Fruit fly (Drosophila melanogaster) whole organism, embryonic: ENCODE measurements around the gene Uba5.
A peak's percentile ranks its signal among the peaks of the same experiment; 100 is the strongest.

Experiments used
- Adf1 ChIP-seq: fragments of 200-800 bp; sonication (Bioruptor generic); IDR thresholded peaks from 2 replicates; pipeline ENCODE4 v1.3.6; 2022; ENCODE audit warnings: missing biosample characterization, missing genetic modification characterization
- CG10274 ChIP-seq: fragments of 200-800 bp; sonication (Bioruptor generic); optimal IDR thresholded peaks from 3 replicates; lab custom pipeline; 2017; ENCODE audit warnings: missing biosample characterization, mild to moderate bottlenecking, missing genetic modification characterization
- CG10565 ChIP-seq: fragments of 200-800 bp; sonication (Bioruptor generic); optimal IDR thresholded peaks from 3 replicates; lab custom pipeline; 2016; ENCODE audit warnings: missing biosample characterization, mild to moderate bottlenecking, missing genetic modification characterization
- CG10979 ChIP-seq: fragments of 200-800 bp; sonication (Bioruptor generic); optimal IDR thresholded peaks from 2 replicates; lab custom pipeline; 2018; ENCODE audit warnings: missing biosample characterization, mild to moderate bottlenecking, missing genetic modification characterization, moderate library complexity
- CG11093 ChIP-seq: fragments of 200-800 bp; sonication (Bioruptor generic); IDR thresholded peaks from 3 replicates; pipeline ENCODE4 v1.3.6; 2022; ENCODE audit warnings: missing biosample characterization, missing genetic modification characterization
- CG12769 ChIP-seq: fragments of 200-800 bp; sonication (Bioruptor generic); optimal IDR thresholded peaks from 2 replicates; lab custom pipeline; 2019; ENCODE audit warnings: missing biosample characterization, mild to moderate bottlenecking, missing genetic modification characterization, moderate library complexity
- CG13624 ChIP-seq: fragments of 200-800 bp; sonication (Bioruptor generic); optimal IDR thresholded peaks from 2 replicates; lab custom pipeline; 2016; ENCODE audit warnings: missing biosample characterization, missing genetic modification characterization
- CG15696 ChIP-seq: fragments of 200-800 bp; sonication (Bioruptor generic); optimal IDR thresholded peaks from 2 replicates; lab custom pipeline; 2019; ENCODE audit warnings: missing biosample characterization, mild to moderate bottlenecking, missing genetic modification characterization, moderate library complexity
- CG2120 ChIP-seq: fragments of 200-800 bp; sonication (Bioruptor generic); optimal IDR thresholded peaks from 3 replicates; lab custom pipeline; 2016; ENCODE audit warnings: missing biosample characterization, missing genetic modification characterization
- CG2129 ChIP-seq: fragments of 200-800 bp; sonication (Bioruptor generic); IDR thresholded peaks from 2 replicates; pipeline ENCODE4 v1.3.6; 2022; ENCODE audit warnings: missing biosample characterization, missing genetic modification characterization; ENCODE audit not compliant: partially characterized antibody
- CG2199 ChIP-seq: fragments of 200-800 bp; sonication (Bioruptor generic); IDR thresholded peaks from 3 replicates; pipeline ENCODE4 v1.3.6; 2022; ENCODE audit warnings: missing biosample characterization, missing genetic modification characterization
- CG30020 ChIP-seq: fragments of 200-800 bp; optimal IDR thresholded peaks from 2 replicates; lab custom pipeline; 2019; ENCODE audit warnings: missing biosample characterization, mild to moderate bottlenecking, missing genetic modification characterization, moderate library complexity
- CG31441 ChIP-seq: fragments of 200-800 bp; sonication (Bioruptor generic); IDR thresholded peaks from 2 replicates; pipeline ENCODE4 v1.3.6; 2022; ENCODE audit warnings: missing biosample characterization, missing genetic modification characterization
- CG4617 ChIP-seq: fragments of 200-800 bp; sonication (Bioruptor generic); optimal IDR thresholded peaks from 3 replicates; lab custom pipeline; 2016; ENCODE audit warnings: missing biosample characterization, missing genetic modification characterization, borderline replicate concordance
- CG5953 ChIP-seq: fragments of 200-800 bp; sonication (Bioruptor generic); IDR thresholded peaks from 2 replicates; pipeline ENCODE4 v1.3.6; 2022; ENCODE audit warnings: missing biosample characterization, missing genetic modification characterization
- CG6254 ChIP-seq: fragments of 200-800 bp; sonication (Bioruptor generic); optimal IDR thresholded peaks from 3 replicates; lab custom pipeline; 2017; ENCODE audit warnings: mild to moderate bottlenecking, missing biosample characterization, missing genetic modification reagents, missing genetic modification characterization
- CG6765 ChIP-seq: fragments of 200-800 bp; sonication (Bioruptor generic); optimal IDR thresholded peaks from 3 replicates; lab custom pipeline; 2017; ENCODE audit warnings: missing biosample characterization, mild to moderate bottlenecking, missing genetic modification characterization
- CG7839 ChIP-seq: fragments of 200-800 bp; sonication (Bioruptor generic); optimal IDR thresholded peaks from 3 replicates; lab custom pipeline; 2018; ENCODE audit warnings: missing biosample characterization, mild to moderate bottlenecking, missing genetic modification characterization, moderate library complexity
- CG8290 ChIP-seq, 3 experiments: fragments of 200-800 bp; sonication (Bioruptor generic); optimal IDR thresholded peaks; 2 replicates each; lab custom pipeline; 2016 to 2019; ENCODE audit warnings: missing biosample characterization in 3 of 3, missing genetic modification characterization in 3 of 3, mild to moderate bottlenecking in 2 of 3, moderate library complexity in 1 of 3
- CG8388 ChIP-seq: fragments of 200-800 bp; sonication (Bioruptor generic); optimal IDR thresholded peaks from 2 replicates; lab custom pipeline; 2019; ENCODE audit warnings: missing biosample characterization, mild to moderate bottlenecking, missing genetic modification characterization, moderate library complexity
- D ChIP-seq, 2 experiments: fragments of 200-800 bp in 1 of 2; fragments of >200 bp in 1 of 2; sonication (Bioruptor generic) in 1 of 2; optimal IDR thresholded peaks; 2 replicates in 1 of 2; 3 replicates in 1 of 2; lab custom pipeline; 2017; ENCODE audit warnings: mild to moderate bottlenecking in 1 of 2, missing biosample characterization in 1 of 2, missing genetic modification characterization in 1 of 2, missing genetic modification reagents in 1 of 2
- D19A ChIP-seq: fragments of 200-800 bp; optimal IDR thresholded peaks from 3 replicates; lab custom pipeline; 2019; ENCODE audit warnings: missing biosample characterization, mild to moderate bottlenecking, missing genetic modification characterization, moderate library complexity
- Dek ChIP-seq: fragments of 200-800 bp; sonication (Bioruptor generic); optimal IDR thresholded peaks from 3 replicates; lab custom pipeline; 2019; ENCODE audit warnings: missing biosample characterization, mild to moderate bottlenecking, missing genetic modification characterization, moderate library complexity
- Dip3 ChIP-seq: fragments of 200-800 bp; sonication (Bioruptor generic); optimal IDR thresholded peaks from 3 replicates; lab custom pipeline; 2016; ENCODE audit warnings: missing biosample characterization, missing genetic modification characterization
- Dref ChIP-seq: fragments of 200-800 bp; sonication (Bioruptor generic); IDR thresholded peaks from 2 replicates; pipeline ENCODE4 v1.3.6; 2022; ENCODE audit warnings: missing biosample characterization, missing genetic modification characterization
- Fer1 ChIP-seq: fragments of 200-800 bp; sonication (Bioruptor generic); optimal IDR thresholded peaks from 2 replicates; lab custom pipeline; 2017; ENCODE audit warnings: missing biosample characterization, mild to moderate bottlenecking, missing genetic modification characterization
- Gsc ChIP-seq: fragments of 200-800 bp; sonication (Bioruptor generic); IDR thresholded peaks from 2 replicates; pipeline ENCODE4 v1.3.6; 2022; ENCODE audit warnings: missing biosample characterization, missing genetic modification characterization
- Gug ChIP-seq: fragments of 200-800 bp; sonication (Bioruptor generic); IDR thresholded peaks from 4 replicates; pipeline ENCODE4 v1.3.6; 2022; ENCODE audit warnings: missing biosample characterization, missing genetic modification characterization
- H15 ChIP-seq: fragments of 200-800 bp; sonication (Bioruptor generic); IDR thresholded peaks from 3 replicates; pipeline ENCODE4 v1.3.6; 2022; ENCODE audit warnings: missing biosample characterization, missing genetic modification characterization
- HLH54F ChIP-seq: fragments of 200-800 bp; sonication (Bioruptor generic); optimal IDR thresholded peaks from 3 replicates; lab custom pipeline; 2016; ENCODE audit warnings: missing biosample characterization, missing genetic modification characterization
- Hmr ChIP-seq: fragments of 200-800 bp; sonication (Bioruptor generic); optimal IDR thresholded peaks from 3 replicates; lab custom pipeline; 2017; ENCODE audit warnings: mild to moderate bottlenecking, missing biosample characterization, missing genetic modification reagents, missing genetic modification characterization
- Optix ChIP-seq: fragments of 200-800 bp; sonication (Bioruptor generic); IDR thresholded peaks from 3 replicates; pipeline ENCODE4 v1.3.6; 2022; ENCODE audit warnings: missing biosample characterization, missing genetic modification characterization
- Poxn ChIP-seq: fragments of 200-800 bp; sonication (Bioruptor generic); IDR thresholded peaks from 2 replicates; pipeline ENCODE4 v1.3.6; 2022; ENCODE audit warnings: missing biosample characterization, missing genetic modification characterization
- Scr ChIP-seq: fragments of 200-800 bp; sonication (Bioruptor generic); IDR thresholded peaks from 2 replicates; pipeline ENCODE4 v1.3.6; 2022; ENCODE audit warnings: missing biosample characterization, missing genetic modification characterization; ENCODE audit not compliant: partially characterized antibody
- Six4 ChIP-seq: fragments of 200-800 bp; sonication (Bioruptor generic); optimal IDR thresholded peaks from 2 replicates; lab custom pipeline; 2016; ENCODE audit warnings: missing biosample characterization, missing genetic modification characterization
- Ssrp ChIP-seq: fragments of 200-800 bp; sonication (Bioruptor generic); optimal IDR thresholded peaks from 2 replicates; lab custom pipeline; 2018; ENCODE audit warnings: missing biosample characterization, mild to moderate bottlenecking, missing genetic modification characterization, moderate library complexity
- Trl ChIP-seq, 3 experiments: fragments of >200 bp in 2 of 3; fragments of 200-800 bp in 1 of 3; sonication (Bioruptor generic) in 1 of 3; optimal IDR thresholded peaks; 2 replicates in 1 of 3; 3 replicates in 2 of 3; lab custom pipeline; 2016 to 2017; ENCODE audit warnings: missing biosample characterization in 1 of 3, missing genetic modification characterization in 1 of 3
- bbx ChIP-seq: fragments of 200-800 bp; sonication (Bioruptor generic); IDR thresholded peaks from 2 replicates; pipeline ENCODE4 v1.3.6; 2022; ENCODE audit warnings: missing biosample characterization, missing genetic modification characterization; ENCODE audit not compliant: partially characterized antibody
- ci ChIP-seq: fragments of 200-800 bp; sonication (Bioruptor generic); IDR thresholded peaks from 3 replicates; pipeline ENCODE4 v1.3.6; 2022; ENCODE audit warnings: missing biosample characterization, missing genetic modification characterization
- dmrt99B ChIP-seq: fragments of 200-800 bp; sonication (Bioruptor generic); optimal IDR thresholded peaks from 2 replicates; lab custom pipeline; 2018; ENCODE audit warnings: missing biosample characterization, mild to moderate bottlenecking, missing genetic modification characterization, moderate library complexity
- gsb ChIP-seq: fragments of 200-800 bp; sonication (Bioruptor generic); IDR thresholded peaks from 2 replicates; pipeline ENCODE4 v1.3.6; 2022; ENCODE audit warnings: missing biosample characterization, missing genetic modification characterization
- prd ChIP-seq, 3 experiments: fragments of >200 bp in 2 of 3; fragments of 200-800 bp in 1 of 3; sonication (Bioruptor generic) in 1 of 3; optimal IDR thresholded peaks in 2 of 3; IDR thresholded peaks in 1 of 3; 2 replicates in 2 of 3; 3 replicates in 1 of 3; pipeline versions ENCODE4 v1.3.6 to Lab custom; 2017 to 2022; ENCODE audit warnings: missing biosample characterization in 1 of 3, missing genetic modification characterization in 1 of 3
- ranshi ChIP-seq: fragments of 200-800 bp; sonication (Bioruptor generic); IDR thresholded peaks from 2 replicates; pipeline ENCODE4 v1.3.6; 2022; ENCODE audit warnings: missing biosample characterization, missing genetic modification characterization
- ro ChIP-seq: fragments of 200-800 bp; sonication (Bioruptor generic); IDR thresholded peaks from 2 replicates; pipeline ENCODE4 v1.3.6; 2022; ENCODE audit warnings: missing biosample characterization, missing genetic modification characterization
- sd ChIP-seq: fragments of 200-800 bp; sonication (Bioruptor generic); optimal IDR thresholded peaks from 3 replicates; lab custom pipeline; 2018; ENCODE audit warnings: missing biosample characterization, mild to moderate bottlenecking, missing genetic modification characterization, moderate library complexity
- sob ChIP-seq: fragments of 200-800 bp; sonication (Bioruptor generic); IDR thresholded peaks from 2 replicates; pipeline ENCODE4 v1.3.6; 2022; ENCODE audit warnings: missing biosample characterization, missing genetic modification characterization
- tap ChIP-seq: fragments of 200-800 bp; optimal IDR thresholded peaks from 3 replicates; lab custom pipeline; 2019; ENCODE audit warnings: missing biosample characterization, mild to moderate bottlenecking, missing genetic modification characterization, moderate library complexity
- usp ChIP-seq: fragments of >200 bp; optimal IDR thresholded peaks from 2 replicates; lab custom pipeline; 2017; ENCODE audit warnings: missing biosample characterization, missing genetic modification characterization

The Uba5 gene

dm6 chrX:11451027-11451572 lies 32.2 kb upstream of the Uba5 start (continued):
- peak; percentile 60 for TF ChIP-seq CG7839 (tag; lab: Kevin White, UChicago)
- TF ChIP-seq Dek (tag; lab: Kevin White, UChicago) = peak; percentile 53
- peak; percentile 66 for TF ChIP-seq ci (GFP tag; lab: Robert Waterston, UW)
- TF ChIP-seq CG11093 = no peak
- no peak for TF ChIP-seq D (optimal IDR thresholded peaks at IDR 0.05; lab: Kevin White, UChicago)
- no peak for TF ChIP-seq D (GFP tag; optimal IDR thresholded peaks at IDR 0.05; lab: Kevin White, UChicago)
- TF ChIP-seq CG6254 (GFP tag; lab: Kevin White, UChicago) = no peak
- no peak for TF ChIP-seq CG2199 (GFP tag; lab: Robert Waterston, UW)
- TF ChIP-seq sob = peak; percentile 60
- TF ChIP-seq CG8290 (GFP tag; optimal IDR thresholded peaks at IDR 0.05; lab: Kevin White, UChicago) = no peak
- TF ChIP-seq CG8290 (tag; optimal IDR thresholded peaks at IDR 0.05; lab: Kevin White, UChicago) = peak in 1 of 2 experiments; percentile 88
- TF ChIP-seq D19A (tag; lab: Kevin White, UChicago) = no peak
- TF ChIP-seq gsb (GFP tag; lab: Robert Waterston, UW) = peak; percentile 36; the same call in 1 of the 2 replicates
- 0 out of 3 replicates have a peak, but pooled peaks have one; percentile 15 for TF ChIP-seq Optix (GFP tag; lab: Robert Waterston, UW)
- TF ChIP-seq CG13624 (GFP tag; lab: Kevin White, UChicago) = peak; percentile 54
- peak; percentile 66 for TF ChIP-seq dmrt99B (tag; lab: Kevin White, UChicago)
- peak; percentile 77 for TF ChIP-seq CG12769 (tag; lab: Kevin White, UChicago)
- TF ChIP-seq ranshi (GFP tag; lab: Robert Waterston, UW) = peak; percentile 54
- TF ChIP-seq Poxn (GFP tag; lab: Robert Waterston, UW) = no peak
- TF ChIP-seq prd (optimal IDR thresholded peaks at IDR 0.05; lab: Kevin White, UChicago) = no peak
- peak; percentile 75 for TF ChIP-seq prd (GFP tag; IDR thresholded peaks at IDR 0.05; lab: Robert Waterston, UW)
- TF ChIP-seq Trl (optimal IDR thresholded peaks at IDR 0.05; lab: Kevin White, UChicago) = no peak
- no peak for TF ChIP-seq Trl (GFP tag; optimal IDR thresholded peaks at IDR 0.05; lab: Kevin White, UChicago)
- no peak for TF ChIP-seq CG31441 (GFP tag; lab: Robert Waterston, UW)
- TF ChIP-seq CG8388 = no peak
- peak; percentile 53; the same call in 3 of the 4 replicates for TF ChIP-seq Gug
- TF ChIP-seq CG10274 (GFP tag; lab: Kevin White, UChicago) = peak; percentile 9
- no peak for TF ChIP-seq Six4 (GFP tag; lab: Kevin White, UChicago)
- no peak for TF ChIP-seq CG4617 (GFP tag; lab: Kevin White, UChicago)
- no peak for TF ChIP-seq CG30020 (tag; lab: Kevin White, UChicago)
- TF ChIP-seq CG10565 (GFP tag; lab: Kevin White, UChicago) = no peak
- no peak for TF ChIP-seq Dref (GFP tag; lab: Robert Waterston, UW)
- 0 out of 2 replicates have a peak, but pooled peaks have one; percentile 12 for TF ChIP-seq CG5953 (GFP tag; lab: Robert Waterston, UW)
- TF ChIP-seq Dip3 = peak; percentile 63
- TF ChIP-seq CG2129 = no peak
- TF ChIP-seq tap (tag; lab: Kevin White, UChicago) = peak; percentile 48
- TF ChIP-seq CG15696 = no peak
- no peak for TF ChIP-seq CG10979 (tag; lab: Kevin White, UChicago)
- TF ChIP-seq CG6765 (GFP tag; lab: Kevin White, UChicago) = no peak
- TF ChIP-seq usp (GFP tag; lab: Kevin White, UChicago) = no peak
- TF ChIP-seq ro (GFP tag; lab: Robert Waterston, UW) = no peak
- TF ChIP-seq Gsc (GFP tag; lab: Robert Waterston, UW) = no peak
- no peak for TF ChIP-seq Scr (GFP tag; lab: Robert Waterston, UW)
- TF ChIP-seq sd (tag; lab: Kevin White, UChicago) = peak; percentile 83
- peak; percentile 38 for TF ChIP-seq HLH54F (GFP tag; lab: Kevin White, UChicago)
- TF ChIP-seq H15 (GFP tag; lab: Robert Waterston, UW) = peak; percentile 64; the same call in 2 of the 3 replicates
- no peak for TF ChIP-seq Adf1 (GFP tag; lab: Robert Waterston, UW)
- TF ChIP-seq Hmr (GFP tag; lab: Kevin White, UChicago) = peak; percentile 44
- TF ChIP-seq CG2120 (GFP tag; lab: Kevin White, UChicago) = peak; percentile 70
- TF ChIP-seq bbx (GFP tag; lab: Robert Waterston, UW) = no peak
- TF ChIP-seq Fer1 = peak; percentile 46
- TF ChIP-seq Ssrp (tag; lab: Kevin White, UChicago) = peak; percentile 5
